Fruit fly (Drosophila melanogaster): ENCODE measurements around the gene CG1146.
A peak's percentile ranks its signal among the peaks of the same experiment; 100 is the strongest.

Gene CG1146

dm6 chr3L:2494183-2494541, 5.6 kb downstream of the CG1146 start (continued):
- TF ChIP-seq B-H2 (GFP tag; optimal IDR thresholded peaks at IDR 0.05) (peak; percentile 37), Hand (GFP tag; optimal IDR thresholded peaks at IDR 0.05) (peak; percentile 76), Gug (GFP tag; IDR thresholded peaks at IDR 0.05) (peak; percentile 76; the same call in 3 of the 4 replicates), exex (tag; optimal IDR thresholded peaks at IDR 0.05) (peak; percentile 86), pfk (GFP tag; optimal IDR thresholded peaks at IDR 0.05) (no peak), CG6791 (GFP tag; IDR thresholded peaks at IDR 0.05; ENCODE audit: partially characterized antibody) (no peak), CG10274 (GFP tag; optimal IDR thresholded peaks at IDR 0.05) (peak; percentile 81), ewg (GFP tag; optimal IDR thresholded peaks at IDR 0.05) (peak; percentile 42), amos (GFP tag; IDR thresholded peaks at IDR 0.05; ENCODE audit: partially characterized antibody) (no peak), CG2120 (GFP tag; optimal IDR thresholded peaks at IDR 0.05) (peak; percentile 91), lilli (GFP tag; optimal IDR thresholded peaks at IDR 0.05) (peak; percentile 84), BtbVII (GFP tag; optimal IDR thresholded peaks at IDR 0.05) (peak; percentile 92), so (GFP tag; IDR thresholded peaks at IDR 0.05) (peak; percentile 87), Mrtf (GFP tag; IDR thresholded peaks at IDR 0.05) (peak; percentile 83), vnd (GFP tag; IDR thresholded peaks at IDR 0.05; ENCODE audit: partially characterized antibody) (no peak), CG6254 (GFP tag; optimal IDR thresholded peaks at IDR 0.05) (peak; percentile 44), MESR4 (GFP tag; optimal IDR thresholded peaks at IDR 0.05) (no peak), Nf-YC (tag; optimal IDR thresholded peaks at IDR 0.05) (peak; percentile 66), tx (GFP tag; optimal IDR thresholded peaks at IDR 0.05) (peak; percentile 6), CG7357 (GFP tag; IDR thresholded peaks at IDR 0.05) (peak; percentile 83), cad (GFP tag; optimal IDR thresholded peaks at IDR 0.05) (no peak), br (optimal IDR thresholded peaks at IDR 0.05) (no peak), CG12219 (GFP tag; optimal IDR thresholded peaks at IDR 0.05) (peak; percentile 70), CG17359 (tag; optimal IDR thresholded peaks at IDR 0.05) (peak; percentile 91), Dek (tag; optimal IDR thresholded peaks at IDR 0.05) (peak; percentile 79), MTF-1 (GFP tag; optimal IDR thresholded peaks at IDR 0.05; ENCODE audit: borderline replicate concordance) (peak; percentile 69), sna (GFP tag; IDR thresholded peaks at IDR 0.05; ENCODE audit: partially characterized antibody) (no peak), NfI (GFP tag; optimal IDR thresholded peaks at IDR 0.05) (peak; percentile 76), lab (GFP tag; optimal IDR thresholded peaks at IDR 0.05) (peak; percentile 97), zfh1 (GFP tag; IDR thresholded peaks at IDR 0.05) (peak; percentile 90), YL-1 (GFP tag; optimal IDR thresholded peaks at IDR 0.05) (no peak), rib (GFP tag; IDR thresholded peaks at IDR 0.05) (peak; percentile 93), CG2712 (tag; optimal IDR thresholded peaks at IDR 0.05) (peak; percentile 81), pros (GFP tag; optimal IDR thresholded peaks at IDR 0.05) (no peak), CG8359 (GFP tag; optimal IDR thresholded peaks at IDR 0.05; ENCODE audit: borderline replicate concordance) (peak; percentile 73), CTCF (GFP tag; optimal IDR thresholded peaks at IDR 0.05) (peak; percentile 43), gro (GFP tag; optimal IDR thresholded peaks at IDR 0.05) (peak; percentile 94), CG15514 (GFP tag; optimal IDR thresholded peaks at IDR 0.05) (peak; percentile 89), pita (GFP tag; optimal IDR thresholded peaks at IDR 0.05) (no peak), zen (tag; optimal IDR thresholded peaks at IDR 0.05) (peak; percentile 79), CG17802 (tag; optimal IDR thresholded peaks at IDR 0.05) (peak; percentile 54), Deaf1 (tag; optimal IDR thresholded peaks at IDR 0.05) (peak; percentile 70), toy (GFP tag; IDR thresholded peaks at IDR 0.05) (peak; percentile 91), TFAM (GFP tag; optimal IDR thresholded peaks at IDR 0.05) (peak; percentile 40), fu2 (GFP tag; optimal IDR thresholded peaks at IDR 0.05) (peak; percentile 42), CG13296 (GFP tag; optimal IDR thresholded peaks at IDR 0.05) (peak; percentile 91), Hey (tag; optimal IDR thresholded peaks at IDR 0.05) (no peak), Hsf (GFP tag; optimal IDR thresholded peaks at IDR 0.05) (peak; percentile 76), CG17829 (tag; optimal IDR thresholded peaks at IDR 0.05) (peak; percentile 78), cwo (GFP tag; optimal IDR thresholded peaks at IDR 0.05) (peak; percentile 95)
